Worm (Caenorhabditis elegans): ENCODE measurements around the gene C56A3.4.

DNA sequence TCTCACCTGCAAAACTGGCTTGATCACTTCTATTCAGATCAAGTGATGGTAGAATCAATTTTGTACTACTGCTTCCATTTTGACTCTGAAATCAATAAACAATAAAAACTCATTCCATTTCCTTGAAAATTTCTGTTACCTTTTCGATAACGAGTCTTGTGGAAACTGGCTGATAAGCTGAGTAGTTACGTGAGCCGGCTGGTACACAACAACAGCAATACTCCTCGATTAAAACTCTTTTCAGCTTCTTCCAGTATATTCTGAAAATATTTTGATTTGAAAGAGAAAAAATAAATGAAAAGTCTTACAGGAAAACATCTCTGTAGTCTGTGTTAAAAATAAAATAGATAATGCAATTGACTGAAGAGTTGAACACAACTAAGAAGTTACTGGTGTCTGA lies 19.1 kb downstream of the C56A3.4 start:
- no peak for TF ChIP-seq snpc-4 (GFP tag; optimal IDR thresholded peaks at IDR 0.05)
- no peak for TF ChIP-seq snpc-4 (tag; optimal IDR thresholded peaks at IDR 0.05)
- no peak for TF ChIP-seq lin-40 (tag; optimal IDR thresholded peaks at IDR 0.05)
- no peak for TF ChIP-seq ccch-3 (GFP tag; optimal IDR thresholded peaks at IDR 0.05)
- TF ChIP-seq let-607 (tag; optimal IDR thresholded peaks at IDR 0.05), result no peak
- no peak for TF ChIP-seq F10E7.11 (tag; optimal IDR thresholded peaks at IDR 0.05)
- no peak for TF ChIP-seq ztf-6 (GFP tag; IDR thresholded peaks at IDR 0.05)
- TF ChIP-seq nfya-1 (tag; optimal IDR thresholded peaks at IDR 0.05; ENCODE audit: borderline replicate concordance, insufficient read depth), result no peak
- TF ChIP-seq hmg-1.2 (GFP tag; IDR thresholded peaks at IDR 0.05), result no peak
- no peak for TF ChIP-seq ama-1 (optimal IDR thresholded peaks at IDR 0.05)
- no peak for TF ChIP-seq ama-1 (GFP tag; optimal IDR thresholded peaks at IDR 0.05)
